Worm (Caenorhabditis elegans) whole organism, L2 larva: ENCODE measurements around the gene sup-12.

Source experiments
- ama-1 ChIP-seq: fragments of 150-350 bp; optimal IDR thresholded peaks from 2 replicates; lab custom pipeline; 2018; ENCODE audit warnings: inconsistent platforms
- lin-11 ChIP-seq: fragments of 150-350 bp; sonication (generic microtip); optimal IDR thresholded peaks from 2 replicates; lab custom pipeline; 2014; ENCODE audit warnings: missing biosample characterization, missing genetic modification characterization, inconsistent platforms, mixed read lengths
- lin-13 ChIP-seq: fragments of 150-350 bp; optimal IDR thresholded peaks from 2 replicates; lab custom pipeline; 2014; ENCODE audit warnings: missing biosample characterization, missing genetic modification reagents, missing genetic modification characterization
- nhr-6 ChIP-seq: fragments of 150-350 bp; optimal IDR thresholded peaks from 2 replicates; lab custom pipeline; 2014; ENCODE audit warnings: missing biosample characterization, missing genetic modification characterization
- snpc-4 ChIP-seq: fragments of 150-350 bp; optimal IDR thresholded peaks from 2 replicates; lab custom pipeline; 2014; ENCODE audit warnings: missing biosample characterization, missing genetic modification characterization
- unc-62 ChIP-seq: fragments of 150-350 bp; optimal IDR thresholded peaks from 2 replicates; lab custom pipeline; 2014; ENCODE audit warnings: missing biosample characterization, missing genetic modification reagents, missing genetic modification characterization

ce11 chrX:3887595-3887994 is 16.8 kb upstream of the sup-12 start:
- TF ChIP-seq snpc-4 (tag; lab: Kevin White, UChicago) (no peak), unc-62 (no peak), ama-1 (lab: Kevin White, UChicago) (no peak), lin-11 (tag; lab: Kevin White, UChicago) (no peak), nhr-6 (tag; lab: Kevin White, UChicago) (no peak), lin-13 (no peak)
